Fruit fly (Drosophila melanogaster) whole organism: ENCODE results near the gene Trs23.

Source experiments
- CG8478 ChIP-seq: fragments of >200 bp; optimal IDR thresholded peaks from 2 replicates; lab custom pipeline; 2018; ENCODE audit warnings: inconsistent platforms
- Dll ChIP-seq: fragments of >200 bp; optimal IDR thresholded peaks from 2 replicates; lab custom pipeline; 2017
- EcR ChIP-seq, 2 experiments: fragments of >200 bp; optimal IDR thresholded peaks; 2 replicates each; lab custom pipeline; 2017; ENCODE audit warnings: missing biosample characterization in 2 of 2, missing genetic modification characterization in 2 of 2, missing genetic modification reagents in 2 of 2
- pan ChIP-seq: fragments of >200 bp; optimal IDR thresholded peaks from 2 replicates; lab custom pipeline; 2017
- psq ChIP-seq: fragments of >200 bp; optimal IDR thresholded peaks from 2 replicates; lab custom pipeline; 2017
- usp ChIP-seq: fragments of >200 bp; optimal IDR thresholded peaks from 2 replicates; lab custom pipeline; 2017; ENCODE audit warnings: missing biosample characterization, missing genetic modification characterization, mixed read lengths

- TF ChIP-seq psq (lab: Kevin White, UChicago) (no peak), EcR (GFP tag; optimal IDR thresholded peaks at IDR 0.05; lab: Kevin White, UChicago) (no peak), CG8478 (no peak), usp (GFP tag; lab: Kevin White, UChicago) (no peak), pan (lab: Kevin White, UChicago) (no peak), Dll (lab: Kevin White, UChicago) (no peak)
These were observed 12.0 kb downstream of the Trs23 start for dm6 chr2L:8697915-8698627.
